Fruit fly (Drosophila melanogaster) whole organism, prepupa: ENCODE data around the gene CG17258.

ENCODE experiments used
- CG10631 ChIP-seq: fragments of 200-800 bp; sonication (Bioruptor generic); optimal IDR thresholded peaks from 2 replicates; lab custom pipeline; 2016; ENCODE audit warnings: missing biosample characterization, missing genetic modification characterization
- CG11294 ChIP-seq: fragments of 200-800 bp; sonication (Bioruptor generic); IDR thresholded peaks from 2 replicates; pipeline ENCODE4 v1.3.6; 2022; ENCODE audit warnings: missing biosample characterization, missing genetic modification characterization
- CG15336 ChIP-seq: fragments of 200-800 bp; sonication (Bioruptor generic); IDR thresholded peaks from 2 replicates; pipeline ENCODE4 v1.3.6; 2022; ENCODE audit warnings: missing biosample characterization, missing genetic modification characterization
- CG1621 ChIP-seq: fragments of 200-800 bp; sonication (Bioruptor generic); optimal IDR thresholded peaks from 3 replicates; lab custom pipeline; 2018; ENCODE audit warnings: missing biosample characterization, mild to moderate bottlenecking, missing genetic modification characterization
- CG31627 ChIP-seq: fragments of 200-800 bp; sonication (Bioruptor generic); optimal IDR thresholded peaks from 3 replicates; lab custom pipeline; 2016; ENCODE audit warnings: missing biosample characterization, missing genetic modification characterization
- CG6163 ChIP-seq: fragments of 200-800 bp; sonication (Bioruptor generic); IDR thresholded peaks from 3 replicates; pipeline ENCODE4 v1.3.6; 2022; ENCODE audit warnings: missing biosample characterization, missing genetic modification characterization
- CG6276 ChIP-seq: fragments of 200-800 bp; sonication (Bioruptor generic); optimal IDR thresholded peaks from 2 replicates; lab custom pipeline; 2017; ENCODE audit warnings: missing biosample characterization, mild to moderate bottlenecking, missing genetic modification characterization
- CG6792 ChIP-seq: fragments of 200-800 bp; sonication (Bioruptor generic); optimal IDR thresholded peaks from 3 replicates; lab custom pipeline; 2016; ENCODE audit warnings: missing biosample characterization, missing genetic modification characterization
- CG6808 ChIP-seq: fragments of 200-800 bp; sonication (Bioruptor generic); optimal IDR thresholded peaks from 3 replicates; lab custom pipeline; 2017; ENCODE audit warnings: missing biosample characterization, missing genetic modification characterization, mild to moderate bottlenecking, moderate library complexity, missing genetic modification reagents
- CG7368 ChIP-seq: fragments of 200-800 bp; sonication (Bioruptor generic); optimal IDR thresholded peaks from 3 replicates; lab custom pipeline; 2016; ENCODE audit warnings: missing biosample characterization, missing genetic modification characterization
- CG8119 ChIP-seq: fragments of 200-800 bp; sonication (Bioruptor generic); IDR thresholded peaks from 3 replicates; pipeline ENCODE4 v1.3.6; 2022; ENCODE audit warnings: missing biosample characterization, missing genetic modification characterization
- CG8319 ChIP-seq: fragments of 200-800 bp; sonication (Bioruptor generic); optimal IDR thresholded peaks from 3 replicates; lab custom pipeline; 2016; ENCODE audit warnings: missing biosample characterization, missing genetic modification characterization
- CG9139 ChIP-seq: fragments of 200-800 bp; sonication (Bioruptor generic); optimal IDR thresholded peaks from 3 replicates; lab custom pipeline; 2017; ENCODE audit warnings: missing biosample characterization, mild to moderate bottlenecking, missing genetic modification characterization
- Eip78C ChIP-seq: fragments of 200-800 bp; sonication (Bioruptor generic); peaks from one replicate; lab custom pipeline; 2016; ENCODE audit warnings: missing biosample characterization, missing genetic modification characterization
- Ets96B ChIP-seq: fragments of 200-800 bp; optimal IDR thresholded peaks from 2 replicates; lab custom pipeline; 2019; ENCODE audit warnings: missing biosample characterization, mild to moderate bottlenecking, missing genetic modification characterization, moderate library complexity
- Gug ChIP-seq: fragments of 200-800 bp; sonication (Bioruptor generic); IDR thresholded peaks from 2 replicates; pipeline ENCODE4 v1.3.6; 2022; ENCODE audit warnings: missing biosample characterization, missing genetic modification characterization
- Hr39 ChIP-seq: fragments of 200-800 bp; sonication (Bioruptor generic); optimal IDR thresholded peaks from 2 replicates; lab custom pipeline; 2016; ENCODE audit warnings: missing biosample characterization, missing genetic modification characterization
- Hr4 ChIP-seq: fragments of 200-800 bp; sonication (Bioruptor generic); optimal IDR thresholded peaks from 3 replicates; lab custom pipeline; 2016; ENCODE audit warnings: missing biosample characterization, missing genetic modification characterization
- Lpt ChIP-seq: fragments of 200-800 bp; sonication (Bioruptor generic); optimal IDR thresholded peaks from 3 replicates; lab custom pipeline; 2016; ENCODE audit warnings: missing biosample characterization, missing genetic modification characterization
- Smox ChIP-seq: fragments of 200-800 bp; sonication (Bioruptor generic); optimal IDR thresholded peaks from 3 replicates; lab custom pipeline; 2016; ENCODE audit warnings: missing biosample characterization, missing genetic modification characterization
- Sox15 ChIP-seq: fragments of 200-800 bp; sonication (Bioruptor generic); optimal IDR thresholded peaks from 3 replicates; lab custom pipeline; 2016; ENCODE audit warnings: missing biosample characterization, missing genetic modification characterization
- achi ChIP-seq: fragments of 200-800 bp; sonication (Bioruptor generic); optimal IDR thresholded peaks from 3 replicates; lab custom pipeline; 2016; ENCODE audit warnings: missing biosample characterization, missing genetic modification characterization
- acj6 ChIP-seq: fragments of 200-800 bp; sonication (Bioruptor generic); optimal IDR thresholded peaks from 3 replicates; lab custom pipeline; 2016; ENCODE audit warnings: missing biosample characterization, missing genetic modification characterization
- cyc ChIP-seq: fragments of 200-800 bp; sonication (Bioruptor generic); optimal IDR thresholded peaks from 3 replicates; lab custom pipeline; 2016; ENCODE audit warnings: missing biosample characterization, missing genetic modification characterization
- dac ChIP-seq: fragments of 200-800 bp; sonication (Bioruptor generic); optimal IDR thresholded peaks from 2 replicates; lab custom pipeline; 2017; ENCODE audit warnings: missing biosample characterization, mild to moderate bottlenecking, missing genetic modification characterization
- eg ChIP-seq: fragments of 200-800 bp; sonication (Bioruptor generic); IDR thresholded peaks from 3 replicates; pipeline ENCODE4 v1.3.6; 2022; ENCODE audit warnings: missing biosample characterization, missing genetic modification characterization
- esn ChIP-seq: fragments of 200-800 bp; sonication (Bioruptor generic); optimal IDR thresholded peaks from 2 replicates; lab custom pipeline; 2016; ENCODE audit warnings: missing biosample characterization, mild to moderate bottlenecking, missing genetic modification characterization, moderate library complexity
- fd59A ChIP-seq: fragments of 200-800 bp; sonication (Bioruptor generic); optimal IDR thresholded peaks from 2 replicates; lab custom pipeline; 2017; ENCODE audit warnings: missing biosample characterization, mild to moderate bottlenecking, missing genetic modification characterization, missing genetic modification reagents
- fd85E ChIP-seq: fragments of 200-800 bp; sonication (Bioruptor generic); optimal IDR thresholded peaks from 3 replicates; lab custom pipeline; 2016; ENCODE audit warnings: missing biosample characterization, missing genetic modification characterization
- lz ChIP-seq: fragments of 200-800 bp; sonication (Bioruptor generic); optimal IDR thresholded peaks from 3 replicates; lab custom pipeline; 2016; ENCODE audit warnings: missing biosample characterization, missing genetic modification characterization
- net ChIP-seq: fragments of 200-800 bp; sonication (Bioruptor generic); optimal IDR thresholded peaks from 3 replicates; lab custom pipeline; 2016; ENCODE audit warnings: missing biosample characterization, missing genetic modification characterization
- pdm3 ChIP-seq: fragments of 200-800 bp; sonication (Bioruptor generic); optimal IDR thresholded peaks from 3 replicates; lab custom pipeline; 2016; ENCODE audit warnings: missing biosample characterization, missing genetic modification characterization
- salr ChIP-seq, 2 experiments: fragments of 200-800 bp; sonication (Bioruptor generic); optimal IDR thresholded peaks; 3 replicates each; lab custom pipeline; 2016 to 2018; ENCODE audit warnings: missing biosample characterization in 2 of 2, missing genetic modification characterization in 2 of 2, mild to moderate bottlenecking in 1 of 2
- ss ChIP-seq, 2 experiments: fragments of 200-800 bp; sonication (Bioruptor generic); optimal IDR thresholded peaks; 2 replicates in 1 of 2; 3 replicates in 1 of 2; lab custom pipeline; 2017 to 2018; ENCODE audit warnings: mild to moderate bottlenecking in 2 of 2, missing biosample characterization in 2 of 2, missing genetic modification characterization in 2 of 2, moderate library complexity in 1 of 2
- svp ChIP-seq: fragments of 200-800 bp; sonication (Bioruptor generic); peaks from one replicate; lab custom pipeline; 2016; ENCODE audit warnings: missing biosample characterization, missing genetic modification characterization

The CG17258 gene

dm6 chr2L:3037153-3037579 lies 2.0 kb upstream of the CG17258 start, which contains the start of the genes CG17260 and SerRS (continued):
- TF ChIP-seq CG15336 (GFP tag; lab: Robert Waterston, UW) (peak; percentile 82), CG10631 (peak; percentile 97), Smox (GFP tag; lab: Kevin White, UChicago) (peak; percentile 92), net (GFP tag; lab: Kevin White, UChicago) (peak; percentile 79), cyc (peak; percentile 95), CG8119 (peak; percentile 85), Hr39 (GFP tag; lab: Kevin White, UChicago) (peak; percentile 97), Eip78C (GFP tag; lab: Kevin White, UChicago) (peak; percentile 97), fd59A (GFP tag; lab: Kevin White, UChicago) (peak; percentile 70), CG7368 (no peak), achi (peak; percentile 90), CG6792 (peak; percentile 90), lz (GFP tag; lab: Kevin White, UChicago) (peak; percentile 97), acj6 (peak; percentile 94), Hr4 (GFP tag; lab: Kevin White, UChicago) (peak; percentile 96), ss (GFP tag; optimal IDR thresholded peaks at IDR 0.05; lab: Kevin White, UChicago) (no peak), CG8319 (GFP tag; lab: Kevin White, UChicago) (peak; percentile 91), fd85E (GFP tag; lab: Kevin White, UChicago) (no peak), CG11294 (peak; percentile 84), Lpt (GFP tag; lab: Kevin White, UChicago) (peak; percentile 92), pdm3 (GFP tag; lab: Kevin White, UChicago) (peak; percentile 95), CG6276 (GFP tag; lab: Kevin White, UChicago) (no peak), salr (GFP tag; optimal IDR thresholded peaks at IDR 0.05; lab: Kevin White, UChicago) (peak in 1 of 2 experiments; percentile 70), eg (GFP tag; lab: Robert Waterston, UW) (peak; percentile 92), Gug (GFP tag; lab: Robert Waterston, UW) (peak; percentile 91)

dm6 chr2L:3030350-3030749 lies 4.8 kb downstream of the CG17258 start, which contains the start of gene GABPI:
GABPI (plus strand) TSS chr2L:3030539.
- peak; percentile 35 for TF ChIP-seq esn (GFP tag; lab: Kevin White, UChicago)
- TF ChIP-seq CG6808 (GFP tag; lab: Kevin White, UChicago), result no peak
- TF ChIP-seq CG6163, result peak; percentile 51; the same call in 2 of the 3 replicates
- peak; percentile 64 for TF ChIP-seq CG1621 (tag; lab: Kevin White, UChicago)

DNA sequence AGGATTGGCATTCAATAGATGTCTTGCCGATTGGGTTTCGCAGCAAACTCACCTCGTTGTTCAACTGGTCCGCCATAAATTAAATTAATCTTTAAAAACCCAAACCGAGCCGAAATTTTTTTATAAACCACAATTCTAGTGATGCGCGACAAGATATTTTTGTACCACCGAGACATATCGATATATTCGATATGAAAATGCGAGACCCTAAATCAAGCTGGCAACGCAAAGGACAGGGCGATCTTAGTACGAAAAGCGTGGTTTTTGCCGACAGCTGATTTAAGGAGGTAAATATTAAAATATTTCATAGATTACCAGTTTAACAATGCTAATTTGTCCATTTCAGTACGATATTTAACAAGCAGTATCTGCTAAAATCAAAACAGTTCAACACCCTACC lies 6.1 kb downstream of the CG17258 start, which contains the start of the genes Sf3b2 and CG17219:
Gene Sf3b2 (minus strand): TSS at position 157 of the 400 bp plus-strand sequence.
Gene CG17219 (plus strand): TSS at position 242 of the 400 bp plus-strand sequence.
- no peak for TF ChIP-seq Ets96B
- TF ChIP-seq esn (GFP tag; lab: Kevin White, UChicago), result peak; percentile 16
- peak; percentile 8 for TF ChIP-seq CG31627
- TF ChIP-seq Sox15 (GFP tag; lab: Kevin White, UChicago), result no peak

dm6 chr2L:3022986-3023385 lies 12.2 kb downstream of the CG17258 start, which contains the start of the genes alpha4GT1 and Prp40:
alpha4GT1 (minus strand) TSS chr2L:3023141.
Prp40 (plus strand) TSS chr2L:3023226.
- TF ChIP-seq CG11294 (no peak), esn (GFP tag; lab: Kevin White, UChicago) (peak; percentile 16), CG1621 (tag; lab: Kevin White, UChicago) (peak; percentile 81)

DNA sequence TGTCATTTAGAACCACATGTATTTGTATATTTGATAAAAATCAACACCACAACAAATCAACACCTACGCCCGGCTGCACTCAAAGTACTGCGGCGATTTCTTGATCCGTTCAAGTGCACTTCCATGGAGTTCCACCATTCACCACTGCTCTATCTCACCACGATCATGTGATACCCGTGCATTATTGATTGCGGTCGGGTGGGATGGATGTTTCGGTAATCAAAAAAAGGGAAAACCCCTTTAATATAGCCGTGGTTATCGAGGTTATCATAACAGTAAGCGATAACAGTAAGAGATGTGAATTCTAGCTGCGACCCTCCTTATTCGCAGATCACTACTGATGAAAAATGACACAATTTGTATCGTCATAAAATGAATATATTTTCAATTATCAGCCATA lies 16.9 kb downstream of the CG17258 start, which contains the start of the genes CG17224 and CG17264:
Gene CG17224 (minus strand): TSS at position 97 of the 400 bp plus-strand sequence.
Gene CG17264 (plus strand): TSS at position 297 of the 400 bp plus-strand sequence.
- TF ChIP-seq CG31627, result no peak
- TF ChIP-seq esn (GFP tag; lab: Kevin White, UChicago), result no peak
- TF ChIP-seq svp, result peak; percentile 83
- no peak for TF ChIP-seq dac (GFP tag; lab: Kevin White, UChicago)
- no peak for TF ChIP-seq Hr4 (GFP tag; lab: Kevin White, UChicago)
- no peak for TF ChIP-seq CG9139
